Worm (Caenorhabditis elegans) whole organism, L2 larva: ENCODE measurements around the gene F01G10.9.

Source experiments
- C34F6.9 ChIP-seq: fragments of 150-350 bp; optimal IDR thresholded peaks from 2 replicates; lab custom pipeline; 2014; ENCODE audit warnings: missing biosample characterization, missing genetic modification characterization
- F13H6.1 ChIP-seq: sonication (generic microtip); optimal IDR thresholded peaks from 2 replicates; lab custom pipeline; 2016; ENCODE audit warnings: missing genetic modification characterization, missing compliant biosample characterization
- R02D3.7 ChIP-seq: fragments of 150-350 bp; optimal IDR thresholded peaks from 2 replicates; lab custom pipeline; 2014; ENCODE audit warnings: missing biosample characterization, missing genetic modification characterization
- Y55F3AM.14 ChIP-seq: fragments of 200-800 bp; sonication (Bioruptor generic); optimal IDR thresholded peaks from 2 replicates; lab custom pipeline; 2018; ENCODE audit warnings: mild to moderate bottlenecking, missing genetic modification characterization, missing compliant biosample characterization
- ZK546.5 ChIP-seq: sonication (generic microtip); optimal IDR thresholded peaks from 2 replicates; lab custom pipeline; 2017; ENCODE audit warnings: missing biosample characterization, missing genetic modification characterization
- alr-1 ChIP-seq: fragments of 150-350 bp; optimal IDR thresholded peaks from 2 replicates; lab custom pipeline; 2014; ENCODE audit warnings: missing biosample characterization, missing genetic modification characterization
- aly-2 ChIP-seq: fragments of 150-350 bp; optimal IDR thresholded peaks from 2 replicates; lab custom pipeline; 2014; ENCODE audit warnings: missing biosample characterization, missing genetic modification characterization
- ama-1 ChIP-seq: fragments of 150-350 bp; optimal IDR thresholded peaks from 2 replicates; lab custom pipeline; 2018; ENCODE audit warnings: inconsistent platforms
- blmp-1 ChIP-seq: sonication (generic microtip); optimal IDR thresholded peaks from 2 replicates; lab custom pipeline; 2017; ENCODE audit warnings: missing genetic modification characterization, mild to moderate bottlenecking, missing compliant biosample characterization, antibody characterized with exemption, moderate library complexity; ENCODE audit not compliant: insufficient read depth
- ceh-16 ChIP-seq: fragments of 150-350 bp; optimal IDR thresholded peaks from 2 replicates; lab custom pipeline; 2014; ENCODE audit warnings: missing biosample characterization, missing genetic modification characterization
- crh-2 ChIP-seq: sonication (generic microtip); optimal IDR thresholded peaks from 2 replicates; lab custom pipeline; 2017; ENCODE audit warnings: missing biosample characterization, missing genetic modification characterization
- dmd-4 ChIP-seq: sonication (generic microtip); optimal IDR thresholded peaks from 2 replicates; lab custom pipeline; 2017; ENCODE audit warnings: missing biosample characterization, missing genetic modification characterization
- egl-27 ChIP-seq: sonication (generic microtip); optimal IDR thresholded peaks from 3 replicates; lab custom pipeline; 2017; ENCODE audit warnings: missing biosample characterization, missing genetic modification reagents, missing genetic modification characterization
- elt-1 ChIP-seq: fragments of 150-350 bp; optimal IDR thresholded peaks from 2 replicates; lab custom pipeline; 2014; ENCODE audit warnings: missing biosample characterization, missing genetic modification characterization
- elt-3 ChIP-seq: sonication (generic microtip); optimal IDR thresholded peaks from 2 replicates; lab custom pipeline; 2017; ENCODE audit warnings: missing biosample characterization, missing genetic modification characterization
- fos-1 ChIP-seq: fragments of 150-350 bp; optimal IDR thresholded peaks from 2 replicates; lab custom pipeline; 2014; ENCODE audit warnings: missing biosample characterization, missing genetic modification characterization
- gmeb-1 ChIP-seq: fragments of 150-350 bp; optimal IDR thresholded peaks from 2 replicates; lab custom pipeline; 2014; ENCODE audit warnings: missing biosample characterization, missing genetic modification characterization
- lin-11 ChIP-seq: fragments of 150-350 bp; sonication (generic microtip); optimal IDR thresholded peaks from 2 replicates; lab custom pipeline; 2014; ENCODE audit warnings: missing biosample characterization, missing genetic modification characterization, inconsistent platforms, mixed read lengths
- lin-13 ChIP-seq: fragments of 150-350 bp; optimal IDR thresholded peaks from 2 replicates; lab custom pipeline; 2014; ENCODE audit warnings: missing biosample characterization, missing genetic modification reagents, missing genetic modification characterization
- lin-39 ChIP-seq: fragments of 150-350 bp; optimal IDR thresholded peaks from 2 replicates; lab custom pipeline; 2014; ENCODE audit warnings: missing biosample characterization, missing genetic modification reagents, missing genetic modification characterization
- lsy-2 ChIP-seq, 2 experiments: fragments of 150-350 bp in 1 of 2; sonication (generic microtip) in 1 of 2; optimal IDR thresholded peaks; 2 replicates each; lab custom pipeline; 2014 to 2017; ENCODE audit warnings: missing biosample characterization in 2 of 2, missing genetic modification characterization in 2 of 2
- mab-5 ChIP-seq: fragments of 150-350 bp; optimal IDR thresholded peaks from 2 replicates; lab custom pipeline; 2014; ENCODE audit warnings: missing biosample characterization, missing genetic modification characterization
- mbf-1 ChIP-seq: sonication (generic microtip); optimal IDR thresholded peaks from 2 replicates; lab custom pipeline; 2017; ENCODE audit warnings: missing biosample characterization, missing genetic modification characterization
- mdl-1 ChIP-seq, 2 experiments: fragments of 150-350 bp in 1 of 2; sonication (generic microtip) in 1 of 2; optimal IDR thresholded peaks; 2 replicates each; lab custom pipeline; 2017; ENCODE audit warnings: missing biosample characterization in 2 of 2, missing genetic modification characterization in 2 of 2
- nhr-10 ChIP-seq: sonication (generic microtip); optimal IDR thresholded peaks from 2 replicates; lab custom pipeline; 2017; ENCODE audit warnings: missing biosample characterization, missing genetic modification characterization
- nhr-11 ChIP-seq: fragments of 150-350 bp; optimal IDR thresholded peaks from 2 replicates; lab custom pipeline; 2014; ENCODE audit warnings: missing biosample characterization, missing genetic modification characterization
- nhr-12 ChIP-seq: fragments of 150-350 bp; optimal IDR thresholded peaks from 2 replicates; lab custom pipeline; 2014; ENCODE audit warnings: missing biosample characterization, missing genetic modification characterization
- nhr-129 ChIP-seq: fragments of 150-350 bp; optimal IDR thresholded peaks from 2 replicates; lab custom pipeline; 2014; ENCODE audit warnings: missing biosample characterization, missing genetic modification characterization
- nhr-21 ChIP-seq: fragments of 150-350 bp; optimal IDR thresholded peaks from 2 replicates; lab custom pipeline; 2014; ENCODE audit warnings: missing biosample characterization, missing genetic modification characterization
- nhr-23 ChIP-seq: fragments of 150-350 bp; optimal IDR thresholded peaks from 2 replicates; lab custom pipeline; 2014; ENCODE audit warnings: missing biosample characterization, missing genetic modification reagents, missing genetic modification characterization
- nhr-237 ChIP-seq: fragments of 150-350 bp; optimal IDR thresholded peaks from 2 replicates; lab custom pipeline; 2014; ENCODE audit warnings: missing biosample characterization, missing genetic modification characterization
- nhr-25 ChIP-seq: fragments of 150-350 bp; sonication (generic microtip); optimal IDR thresholded peaks from 3 replicates; lab custom pipeline; 2014; ENCODE audit warnings: missing biosample characterization, missing genetic modification characterization
- nhr-6 ChIP-seq: fragments of 150-350 bp; optimal IDR thresholded peaks from 2 replicates; lab custom pipeline; 2014; ENCODE audit warnings: missing biosample characterization, missing genetic modification characterization
- nhr-77 ChIP-seq: fragments of 150-350 bp; optimal IDR thresholded peaks from 2 replicates; lab custom pipeline; 2014; ENCODE audit warnings: missing biosample characterization, missing genetic modification characterization
- peb-1 ChIP-seq: fragments of 150-350 bp; optimal IDR thresholded peaks from 2 replicates; lab custom pipeline; 2014; ENCODE audit warnings: missing biosample characterization, missing genetic modification characterization
- sem-4 ChIP-seq: fragments of 150-350 bp; optimal IDR thresholded peaks from 2 replicates; lab custom pipeline; 2014; ENCODE audit warnings: missing biosample characterization, missing genetic modification reagents, missing genetic modification characterization
- skn-1 ChIP-seq: sonication (generic microtip); optimal IDR thresholded peaks from 2 replicates; lab custom pipeline; 2017; ENCODE audit warnings: missing biosample characterization, missing genetic modification characterization
- sma-3 ChIP-seq: sonication (generic microtip); optimal IDR thresholded peaks from 2 replicates; lab custom pipeline; 2016; ENCODE audit warnings: missing genetic modification reagents, missing genetic modification characterization, missing compliant biosample characterization
- sma-9 ChIP-seq, 2 experiments: fragments of 150-350 bp in 1 of 2; sonication (generic microtip) in 1 of 2; optimal IDR thresholded peaks; 2 replicates each; lab custom pipeline; 2014 to 2016; ENCODE audit warnings: missing genetic modification characterization in 2 of 2, mild to moderate bottlenecking in 1 of 2, missing biosample characterization in 1 of 2, missing compliant biosample characterization in 1 of 2, missing genetic modification reagents in 1 of 2, moderate library complexity in 1 of 2
- snpc-4 ChIP-seq: fragments of 150-350 bp; optimal IDR thresholded peaks from 2 replicates; lab custom pipeline; 2014; ENCODE audit warnings: missing biosample characterization, missing genetic modification characterization
- unc-39 ChIP-seq: fragments of 150-350 bp; optimal IDR thresholded peaks from 2 replicates; lab custom pipeline; 2014; ENCODE audit warnings: missing biosample characterization, missing genetic modification characterization
- unc-55 ChIP-seq: fragments of 150-350 bp; sonication (generic microtip); optimal IDR thresholded peaks from 3 replicates; lab custom pipeline; 2014; ENCODE audit warnings: missing biosample characterization, missing genetic modification reagents, missing genetic modification characterization
- unc-62 ChIP-seq: fragments of 150-350 bp; optimal IDR thresholded peaks from 2 replicates; lab custom pipeline; 2014; ENCODE audit warnings: missing biosample characterization, missing genetic modification reagents, missing genetic modification characterization
- zag-1 ChIP-seq: fragments of 150-350 bp; optimal IDR thresholded peaks from 2 replicates; lab custom pipeline; 2014; ENCODE audit warnings: missing biosample characterization, missing genetic modification characterization
- ztf-1 ChIP-seq: fragments of 200-800 bp; sonication (Bioruptor generic); conservative IDR thresholded peaks from 2 replicates; pipeline ENCODE4 v1.3.6; 2022; ENCODE audit warnings: missing genetic modification characterization, missing compliant biosample characterization
- ztf-11 ChIP-seq: sonication (generic microtip); optimal IDR thresholded peaks from 2 replicates; lab custom pipeline; 2017; ENCODE audit warnings: missing biosample characterization, missing genetic modification characterization
- ztf-4 ChIP-seq: fragments of 150-350 bp; optimal IDR thresholded peaks from 2 replicates; lab custom pipeline; 2014; ENCODE audit warnings: missing biosample characterization, missing genetic modification characterization

The F01G10.9 gene

ce11 chrIV:10227534-10227933 is 31.9 kb downstream of the F01G10.9 start, which contains the start of gene F01G10.6:
Gene F01G10.6 (minus strand): TSS chrIV:10227634.
- TF ChIP-seq lin-13 (GFP tag; lab: Kevin White, UChicago): no peak
- TF ChIP-seq ztf-1: no peak
- no peak for TF ChIP-seq nhr-11
- TF ChIP-seq nhr-77 (tag; lab: Kevin White, UChicago): no peak
- TF ChIP-seq ztf-4: no peak
- no peak for TF ChIP-seq snpc-4 (tag; lab: Kevin White, UChicago)

DNA sequence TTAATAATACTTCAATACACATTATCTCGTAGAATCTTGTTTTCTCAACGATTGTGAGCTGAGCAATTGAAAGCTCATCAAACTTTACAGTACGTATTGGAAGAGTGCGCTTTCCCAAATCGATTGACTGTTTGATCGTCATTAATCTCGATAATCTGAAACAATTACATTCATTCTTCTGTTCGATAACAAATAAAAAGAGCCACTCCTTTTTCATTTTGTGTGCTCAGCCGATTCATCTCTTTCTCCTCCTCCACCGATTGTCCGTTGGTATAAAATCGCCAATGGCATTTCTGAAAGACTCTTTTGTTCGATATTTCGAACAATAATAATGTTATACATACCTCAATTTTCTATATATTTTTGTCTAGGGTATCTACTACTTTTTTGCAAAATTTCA is 35.7 kb downstream of the F01G10.9 start, which contains the start of gene nas-12:
Gene nas-12, plus strand, starts transcription at position 301 of the 400 bp plus-strand sequence.
- no peak for TF ChIP-seq lsy-2 (tag; optimal IDR thresholded peaks at IDR 0.05; lab: Kevin White, UChicago)
- no peak for TF ChIP-seq aly-2 (tag; lab: Kevin White, UChicago)
- no peak for TF ChIP-seq ztf-11 (tag; lab: Kevin White, UChicago)
- no peak for TF ChIP-seq Y55F3AM.14
- TF ChIP-seq nhr-25 (tag; lab: Kevin White, UChicago): no peak
- TF ChIP-seq nhr-10 (tag; lab: Kevin White, UChicago): no peak
- TF ChIP-seq blmp-1 (tag; lab: Kevin White, UChicago): no peak
- no peak for TF ChIP-seq ceh-16 (tag; lab: Kevin White, UChicago)
- no peak for TF ChIP-seq mab-5 (tag; lab: Kevin White, UChicago)
- TF ChIP-seq nhr-12 (tag; lab: Kevin White, UChicago): no peak
- TF ChIP-seq mdl-1 (tag; optimal IDR thresholded peaks at IDR 0.05; lab: Kevin White, UChicago): no peak
- TF ChIP-seq ztf-1: no peak

- TF ChIP-seq sma-9 (GFP tag; optimal IDR thresholded peaks at IDR 0.05; lab: Kevin White, UChicago) (peak; percentile 39), sma-9 (tag; optimal IDR thresholded peaks at IDR 0.05; lab: Kevin White, UChicago) (no peak), mbf-1 (no peak), nhr-10 (tag; lab: Kevin White, UChicago) (no peak), crh-2 (tag; lab: Kevin White, UChicago) (no peak), sma-3 (GFP tag; lab: Kevin White, UChicago) (peak; percentile 72), unc-39 (no peak), elt-3 (tag; lab: Kevin White, UChicago) (no peak), snpc-4 (tag; lab: Kevin White, UChicago) (no peak), alr-1 (no peak), nhr-77 (tag; lab: Kevin White, UChicago) (no peak), nhr-25 (tag; lab: Kevin White, UChicago) (no peak), egl-27 (tag; lab: Kevin White, UChicago) (peak; percentile 11), nhr-6 (tag; lab: Kevin White, UChicago) (no peak), dmd-4 (tag; lab: Kevin White, UChicago) (no peak), peb-1 (no peak), nhr-21 (tag; lab: Kevin White, UChicago) (peak; percentile 45), F13H6.1 (tag; lab: Kevin White, UChicago) (peak; percentile 80), lin-11 (no peak), nhr-237 (tag; lab: Kevin White, UChicago) (no peak), nhr-129 (tag; lab: Kevin White, UChicago) (peak; percentile 89), blmp-1 (tag; lab: Kevin White, UChicago) (no peak), elt-1 (no peak), mab-5 (tag; lab: Kevin White, UChicago) (no peak), Y55F3AM.14 (peak; percentile 5), fos-1 (peak; percentile 55), R02D3.7 (tag; lab: Kevin White, UChicago) (no peak), ZK546.5 (tag; lab: Kevin White, UChicago) (no peak), nhr-11 (no peak), aly-2 (tag; lab: Kevin White, UChicago) (no peak), sem-4 (peak; percentile 65), lin-13 (GFP tag; lab: Kevin White, UChicago) (peak; percentile 0), nhr-12 (tag; lab: Kevin White, UChicago) (no peak), ztf-1 (no peak), ztf-11 (tag; lab: Kevin White, UChicago) (no peak), ceh-16 (tag; lab: Kevin White, UChicago) (no peak), unc-55 (GFP tag; lab: Kevin White, UChicago) (peak; percentile 43), ama-1 (peak; percentile 24), mdl-1 (tag; optimal IDR thresholded peaks at IDR 0.05; lab: Kevin White, UChicago) (peak; percentile 16 to 37), lsy-2 (tag; optimal IDR thresholded peaks at IDR 0.05; lab: Kevin White, UChicago) (peak; percentile 79 to 97), gmeb-1 (tag; lab: Kevin White, UChicago) (peak; percentile 52), C34F6.9 (tag; lab: Kevin White, UChicago) (peak; percentile 81), nhr-23 (tag; lab: Kevin White, UChicago) (no peak), unc-62 (GFP tag; lab: Kevin White, UChicago) (no peak), zag-1 (tag; lab: Kevin White, UChicago) (no peak), ztf-4 (peak; percentile 14), skn-1 (tag; lab: Kevin White, UChicago) (no peak), lin-39 (tag; lab: Kevin White, UChicago) (no peak)
These were observed 37.3 kb downstream of the F01G10.9 start, which contains the start of gene C24F3.2 for ce11 chrIV:10222122-10222589. Gene C24F3.2 (plus strand): TSS chrIV:10222539.
